Worm (Caenorhabditis elegans): ENCODE measurements around the gene pdha-1.

The pdha-1 gene

DNA sequence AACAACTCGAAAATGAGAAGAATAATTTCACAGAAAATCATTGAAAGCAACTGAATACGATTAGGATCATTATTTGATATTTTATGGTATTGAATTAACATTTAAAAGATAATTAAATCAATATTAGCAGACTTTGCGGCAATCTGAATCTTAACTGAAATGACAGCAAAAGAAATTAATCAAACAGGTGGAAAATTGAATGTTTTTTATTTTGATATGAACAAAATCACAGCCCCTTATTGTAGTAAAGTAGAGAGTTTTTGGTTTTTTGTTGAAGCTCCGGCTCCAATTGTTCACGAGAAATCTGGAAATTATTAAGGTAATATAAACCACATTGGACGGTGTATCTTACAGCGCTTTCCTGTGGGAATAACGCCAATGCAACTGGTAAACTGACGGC, 36.0 kb downstream of the pdha-1 start, which contains the start of gene sre-2:
TSS of gene sre-2 (minus strand) at position 101 of the 400 bp plus-strand sequence.
- TF ChIP-seq lin-11 (tag; optimal IDR thresholded peaks at IDR 0.05) (no peak), npax-4 (tag; optimal IDR thresholded peaks at IDR 0.05) (no peak), ceh-9 (tag; optimal IDR thresholded peaks at IDR 0.05) (no peak), elt-2 (tag; optimal IDR thresholded peaks at IDR 0.05) (no peak), dve-1 (tag; optimal IDR thresholded peaks at IDR 0.05) (no peak), pat-9 (tag; optimal IDR thresholded peaks at IDR 0.05) (no peak), fkh-10 (GFP tag; optimal IDR thresholded peaks at IDR 0.05) (no peak), T23F11.4 (GFP tag; optimal IDR thresholded peaks at IDR 0.05) (no peak), ahr-1 (tag; optimal IDR thresholded peaks at IDR 0.05) (no peak), sox-2 (GFP tag; IDR thresholded peaks at IDR 0.05) (no peak), ceh-34 (tag; optimal IDR thresholded peaks at IDR 0.05) (no peak), tbx-7 (tag; optimal IDR thresholded peaks at IDR 0.05) (no peak), ets-4 (tag; optimal IDR thresholded peaks at IDR 0.05) (no peak), hlh-8 (tag; optimal IDR thresholded peaks at IDR 0.05) (no peak), sdc-2 (tag; optimal IDR thresholded peaks at IDR 0.05) (no peak), lim-6 (tag; optimal IDR thresholded peaks at IDR 0.05) (no peak), sox-4 (tag; optimal IDR thresholded peaks at IDR 0.05) (no peak)

DNA sequence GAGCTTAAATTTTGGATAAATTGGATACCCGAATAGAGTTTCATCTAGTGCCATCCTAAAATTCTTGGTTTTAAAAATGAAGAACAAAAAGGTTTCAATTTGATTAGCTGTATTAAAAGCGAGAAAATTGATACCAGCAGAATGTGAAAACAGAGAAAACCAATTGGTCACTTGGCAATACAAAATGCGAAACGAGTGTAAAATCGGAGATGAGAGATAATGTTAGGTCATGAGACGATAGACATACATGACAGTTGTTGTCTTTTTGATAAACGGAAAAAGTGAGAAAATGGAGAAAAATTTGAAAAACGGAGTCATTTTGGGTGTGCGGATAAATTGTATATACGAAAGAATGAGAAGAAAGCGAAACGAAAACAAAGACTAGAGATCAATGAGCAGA, 38.9 kb downstream of the pdha-1 start, which contains the start of gene sfxn-5:
TSS of gene sfxn-5 (minus strand) at position 55 of the 400 bp plus-strand sequence.
- TF ChIP-seq ceh-30 (tag; optimal IDR thresholded peaks at IDR 0.05) (no peak), ttx-3 (tag; optimal IDR thresholded peaks at IDR 0.05) (no peak), F13H6.1 (tag; optimal IDR thresholded peaks at IDR 0.05) (no peak), nhr-11 (tag; optimal IDR thresholded peaks at IDR 0.05) (no peak), mec-3 (tag; optimal IDR thresholded peaks at IDR 0.05; ENCODE audit: borderline replicate concordance) (no peak), ceh-18 (tag; optimal IDR thresholded peaks at IDR 0.05) (peak; percentile 50), unc-3 (GFP tag; conservative IDR thresholded peaks at IDR 0.05) (no peak), unc-3 (tag; optimal IDR thresholded peaks at IDR 0.05) (no peak), ceh-24 (tag; optimal IDR thresholded peaks at IDR 0.05) (no peak), unc-55 (GFP tag; optimal IDR thresholded peaks at IDR 0.05) (peak; percentile 35)

DNA sequence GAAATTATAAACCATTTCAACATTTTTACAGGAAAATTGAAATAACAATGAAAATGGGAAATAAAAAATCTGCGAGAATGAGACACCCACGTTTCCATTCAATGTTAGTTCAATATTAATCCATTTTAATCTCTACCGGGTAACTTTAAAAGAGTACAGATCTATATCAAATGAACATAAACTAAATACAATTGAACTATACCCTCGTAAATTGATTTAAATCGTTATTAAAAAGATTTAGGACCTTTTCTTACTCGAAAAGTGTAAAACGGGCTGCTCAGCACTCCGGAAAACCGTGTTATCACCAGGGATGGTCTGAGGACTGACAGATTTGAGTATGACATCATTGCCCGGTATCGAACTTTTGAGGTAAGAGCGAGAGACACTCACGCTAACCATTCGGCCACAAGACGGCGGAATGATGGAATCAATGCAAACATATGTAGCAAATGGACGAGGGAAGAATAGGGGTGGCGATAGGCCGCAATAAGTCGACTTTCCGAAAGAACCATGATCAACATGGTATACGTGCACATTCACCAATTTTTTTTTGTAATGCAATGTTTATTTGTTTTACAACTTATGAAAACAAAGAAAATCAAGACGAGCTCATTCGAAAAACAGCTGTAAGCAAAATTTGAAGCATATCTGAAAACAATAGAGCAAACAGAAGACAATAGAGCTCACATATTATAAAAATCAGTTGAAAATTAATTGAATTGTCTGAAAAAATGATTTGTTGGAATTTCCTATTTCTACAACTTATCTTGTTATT, 41.0 kb downstream of the pdha-1 start, which contains the start of the genes chst-1 and C41C4.9:
TSS of gene chst-1 (minus strand) at position 51 of the 775 bp plus-strand sequence.
TSS of gene C41C4.9 (plus strand) at position 725 of the 775 bp plus-strand sequence.
- TF ChIP-seq unc-3 (GFP tag; conservative IDR thresholded peaks at IDR 0.05) (peak; percentile 91), unc-3 (tag; optimal IDR thresholded peaks at IDR 0.05) (peak; percentile 86), hlh-13 (GFP tag; optimal IDR thresholded peaks at IDR 0.05) (peak; percentile 91), fkh-6 (tag; optimal IDR thresholded peaks at IDR 0.05) (peak; percentile 94), elt-2 (tag; optimal IDR thresholded peaks at IDR 0.05) (peak; percentile 97), npax-4 (tag; optimal IDR thresholded peaks at IDR 0.05) (peak; percentile 76), hlh-6 (tag; optimal IDR thresholded peaks at IDR 0.05) (peak; percentile 97), ceh-14 (tag; optimal IDR thresholded peaks at IDR 0.05) (peak; percentile 88), C38D4.7 (GFP tag; optimal IDR thresholded peaks at IDR 0.05) (peak; percentile 88), odd-2 (tag; optimal IDR thresholded peaks at IDR 0.05) (no peak), ceh-24 (tag; optimal IDR thresholded peaks at IDR 0.05) (peak; percentile 69), ceh-9 (tag; optimal IDR thresholded peaks at IDR 0.05) (peak; percentile 89), mec-3 (tag; optimal IDR thresholded peaks at IDR 0.05; ENCODE audit: borderline replicate concordance) (no peak), ztf-16 (tag; optimal IDR thresholded peaks at IDR 0.05) (peak; percentile 96), elt-4 (tag; optimal IDR thresholded peaks at IDR 0.05) (peak; percentile 73), lin-11 (tag; optimal IDR thresholded peaks at IDR 0.05) (peak; percentile 88), ceh-6 (GFP tag; optimal IDR thresholded peaks at IDR 0.05) (peak; percentile 96), pat-9 (tag; optimal IDR thresholded peaks at IDR 0.05) (peak; percentile 94), ref-2 (tag; optimal IDR thresholded peaks at IDR 0.05) (no peak), fax-1 (tag; optimal IDR thresholded peaks at IDR 0.05) (peak; percentile 87), zip-5 (tag; optimal IDR thresholded peaks at IDR 0.05) (peak; percentile 67), ceh-48 (tag; optimal IDR thresholded peaks at IDR 0.05) (peak; percentile 82), gmeb-2 (tag; optimal IDR thresholded peaks at IDR 0.05) (peak; percentile 93), T23F11.4 (GFP tag; optimal IDR thresholded peaks at IDR 0.05) (peak; percentile 88), pros-1 (tag; optimal IDR thresholded peaks at IDR 0.05) (no peak), ceh-45 (GFP tag; IDR thresholded peaks at IDR 0.05) (peak; percentile 79), dmd-4 (tag; optimal IDR thresholded peaks at IDR 0.05; ENCODE audit: borderline replicate concordance) (peak; percentile 86), eyg-1 (tag; optimal IDR thresholded peaks at IDR 0.05) (peak; percentile 93), hlh-30 (tag; optimal IDR thresholded peaks at IDR 0.05; ENCODE audit: insufficient read depth) (peak; percentile 69), pha-4 (tag; optimal IDR thresholded peaks at IDR 0.05) (no peak)
